Worm (Caenorhabditis elegans) whole organism, L4/young adult: Measurements from ENCODE around the gene atg-18.

ENCODE experiments used
- W03F9.2 ChIP-seq: fragments of 150-350 bp; optimal IDR thresholded peaks from 2 replicates; lab custom pipeline; 2014; ENCODE audit warnings: missing biosample characterization, missing genetic modification characterization
- dao-5 ChIP-seq: sonication (generic microtip); optimal IDR thresholded peaks from 2 replicates; lab custom pipeline; 2016; ENCODE audit warnings: missing genotype, missing genetic modification characterization, moderate library complexity, missing compliant biosample characterization
- him-1 ChIP-seq: sonication (generic microtip); optimal IDR thresholded peaks from 2 replicates; lab custom pipeline; 2016; ENCODE audit warnings: missing genotype, missing genetic modification reagents, missing genetic modification characterization, missing compliant biosample characterization

Gene atg-18

DNA sequence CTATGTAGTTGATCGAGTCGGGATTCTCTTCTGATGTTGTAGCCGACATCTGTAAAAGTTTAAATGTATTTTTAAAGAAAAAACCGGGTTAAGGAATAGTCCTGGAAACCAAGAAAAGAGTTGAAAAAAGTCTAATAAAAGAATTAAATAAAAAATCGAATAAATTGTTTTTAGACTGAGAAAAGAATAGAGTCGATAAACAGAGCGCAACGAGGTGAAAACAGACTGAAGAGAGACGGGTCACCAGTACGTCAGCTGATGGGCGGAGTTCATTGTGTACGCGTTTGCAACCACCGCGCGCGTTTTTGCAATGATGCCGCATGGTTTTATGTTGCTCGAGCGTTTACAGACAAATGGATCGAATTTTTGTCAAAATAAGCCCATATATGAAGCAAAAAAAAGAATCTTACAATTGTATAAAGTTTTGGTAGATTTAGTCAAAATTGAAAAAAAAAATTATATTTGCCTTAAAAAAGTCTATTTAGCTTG is at the start of gene atg-18:
TSS of gene atg-18 (minus strand) at position 51 of the 489 bp plus-strand sequence.
- TF ChIP-seq dao-5 (no peak), him-1 (tag; lab: Kevin White, UChicago) (no peak), W03F9.2 (peak; percentile 47)

DNA sequence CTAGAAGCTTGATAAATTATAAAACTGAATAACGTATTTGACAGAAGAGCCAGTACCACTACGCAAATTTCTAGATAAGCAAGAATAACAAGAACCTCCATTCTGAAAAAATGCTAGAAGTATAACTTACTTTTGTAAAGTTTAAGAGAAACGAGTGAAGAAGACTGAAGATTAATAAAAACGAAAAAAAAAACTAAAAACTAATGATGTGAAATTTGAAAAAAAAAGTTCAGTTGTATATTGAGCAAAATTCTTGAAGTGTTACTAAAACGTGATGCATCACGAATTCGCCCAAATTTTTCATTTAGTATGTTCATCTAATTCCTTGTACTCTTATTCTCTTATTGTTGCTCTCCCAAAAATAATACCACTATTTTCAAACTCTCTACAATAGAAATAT is 46.1 kb upstream of the atg-18 start, which contains the start of gene ZC190.6:
TSS of gene ZC190.6 (minus strand) at position 101 of the 400 bp plus-strand sequence.
- TF ChIP-seq W03F9.2 (no peak), dao-5 (no peak), him-1 (tag; lab: Kevin White, UChicago) (no peak)

DNA sequence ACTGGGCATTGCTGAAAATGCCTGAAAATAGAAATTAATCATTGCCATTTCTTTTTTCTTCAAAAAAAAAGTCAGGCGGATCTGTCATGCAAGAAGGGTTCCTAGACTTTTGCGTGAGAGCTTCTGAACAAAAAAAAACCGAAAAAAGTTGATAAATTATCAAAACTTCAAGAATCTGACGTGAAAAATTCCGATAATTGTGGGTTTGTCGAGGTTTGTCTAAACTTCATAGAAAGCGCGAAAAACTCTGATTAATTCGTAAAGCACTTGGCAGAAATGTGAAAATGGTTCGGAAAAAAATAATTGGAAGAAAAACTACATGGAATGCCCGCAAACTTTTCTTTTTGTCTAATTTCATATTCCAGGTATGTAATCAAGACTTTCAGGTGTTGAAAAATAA is 42.4 kb upstream of the atg-18 start, which contains the start of gene ZC190.5:
TSS of gene ZC190.5 (minus strand) at position 101 of the 400 bp plus-strand sequence.
- TF ChIP-seq dao-5 (no peak), him-1 (tag; lab: Kevin White, UChicago) (no peak)

DNA sequence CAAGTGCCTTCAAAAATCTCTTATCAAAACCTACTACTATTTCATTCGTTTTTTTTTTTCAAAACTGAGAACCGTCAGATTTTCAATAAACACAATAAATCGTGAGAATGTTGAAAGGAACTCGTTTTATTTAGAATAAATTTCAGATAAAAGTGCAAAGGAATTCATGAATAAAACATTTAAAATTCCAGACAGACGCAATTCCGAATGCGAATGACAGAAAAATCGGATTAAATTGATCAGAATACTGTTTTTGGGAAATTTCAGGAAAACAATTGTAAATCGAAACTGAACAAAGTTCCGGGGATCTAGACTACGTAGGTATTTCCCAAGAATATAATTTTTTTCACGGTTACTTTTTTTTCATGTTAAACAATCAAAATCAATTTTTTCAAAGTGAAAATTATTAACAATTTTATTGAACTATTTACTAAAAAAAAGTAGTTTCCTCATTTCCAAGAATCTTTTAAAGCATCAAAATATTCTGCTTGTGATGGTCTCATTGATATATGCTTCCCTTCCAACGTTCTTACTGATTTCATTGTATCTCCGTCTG is 40.5 kb upstream of the atg-18 start:
- TF ChIP-seq dao-5 = no peak
- TF ChIP-seq him-1 (tag; lab: Kevin White, UChicago) = no peak
- TF ChIP-seq W03F9.2 = no peak

DNA sequence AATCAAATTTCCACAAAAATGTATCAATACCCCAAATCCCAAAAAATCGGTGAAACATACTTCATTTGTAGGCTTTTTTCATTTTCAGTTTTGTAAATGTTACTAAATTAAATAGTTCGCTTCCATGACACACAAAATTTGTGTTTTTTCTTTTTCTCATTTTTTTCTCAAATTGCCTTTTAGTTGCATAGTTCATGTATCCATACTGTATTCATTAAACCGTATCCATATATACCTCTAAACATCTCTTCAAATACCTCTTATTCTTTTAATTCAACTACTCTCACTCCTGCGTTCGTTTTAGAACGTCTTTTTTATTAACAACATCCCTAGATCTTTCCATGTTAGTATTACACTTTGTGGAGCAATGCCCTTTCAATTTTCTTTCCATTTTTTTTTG is 39.6 kb upstream of the atg-18 start:
- no peak for TF ChIP-seq dao-5
- TF ChIP-seq him-1 (tag; lab: Kevin White, UChicago) = no peak
- TF ChIP-seq W03F9.2 = no peak

DNA sequence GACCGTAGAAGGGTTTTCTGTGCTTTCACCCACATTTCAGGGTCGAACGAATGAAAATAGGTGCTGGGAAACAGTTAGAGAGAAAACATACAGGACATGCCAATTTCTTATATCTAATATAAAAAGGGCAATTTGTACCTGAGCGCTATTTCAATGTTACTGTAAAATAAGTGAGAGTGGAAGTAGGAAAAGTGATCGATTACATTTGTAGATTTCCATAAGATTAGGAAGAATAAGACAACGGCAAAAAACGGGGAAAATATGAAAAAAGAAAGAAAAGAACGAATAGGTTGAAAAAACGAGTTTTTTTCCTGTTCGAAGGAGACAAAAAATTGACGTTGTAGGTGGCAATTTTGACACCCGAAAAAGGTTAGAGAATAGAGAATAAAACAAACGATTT is 37.1 kb upstream of the atg-18 start:
- TF ChIP-seq W03F9.2 (no peak), him-1 (tag; lab: Kevin White, UChicago) (no peak), dao-5 (no peak)

DNA sequence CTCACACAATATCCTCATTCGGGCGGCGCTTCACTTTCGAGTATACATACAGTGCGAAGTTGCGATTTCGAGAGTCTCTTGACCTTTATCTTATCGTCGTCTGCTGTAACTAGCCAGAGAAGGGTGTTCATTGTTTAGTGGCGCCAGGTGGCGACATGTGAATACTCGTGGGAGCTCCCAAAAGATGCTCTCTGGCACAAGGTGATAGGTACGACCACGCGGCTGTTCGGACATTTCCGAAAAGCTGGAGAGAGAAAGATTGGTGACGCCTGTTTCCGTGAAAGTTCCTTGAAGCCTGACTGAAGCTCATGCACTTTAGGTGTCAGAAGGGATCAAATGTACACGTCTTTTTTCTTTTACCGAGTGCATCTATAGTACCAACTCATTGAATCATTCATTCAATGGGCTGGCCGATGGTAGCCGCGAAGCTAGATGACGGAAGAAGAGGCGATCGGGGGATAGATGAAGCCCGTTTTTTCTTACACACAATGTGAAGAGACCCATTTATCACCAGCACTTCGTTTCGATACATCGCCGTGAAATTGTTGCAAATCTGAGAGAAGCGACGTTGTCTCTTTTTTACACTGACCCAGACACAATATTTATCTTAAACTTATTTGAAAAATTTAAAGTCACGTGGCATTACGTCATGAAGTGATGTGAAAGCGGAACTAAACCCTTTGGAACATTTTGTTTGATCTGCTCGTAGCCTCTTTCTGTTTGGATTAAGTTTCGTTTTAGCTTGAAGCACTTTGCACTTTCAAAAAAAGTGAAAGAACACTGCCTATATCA is 36.3 kb upstream of the atg-18 start:
- TF ChIP-seq W03F9.2 (no peak), dao-5 (no peak), him-1 (tag; lab: Kevin White, UChicago) (no peak)

DNA sequence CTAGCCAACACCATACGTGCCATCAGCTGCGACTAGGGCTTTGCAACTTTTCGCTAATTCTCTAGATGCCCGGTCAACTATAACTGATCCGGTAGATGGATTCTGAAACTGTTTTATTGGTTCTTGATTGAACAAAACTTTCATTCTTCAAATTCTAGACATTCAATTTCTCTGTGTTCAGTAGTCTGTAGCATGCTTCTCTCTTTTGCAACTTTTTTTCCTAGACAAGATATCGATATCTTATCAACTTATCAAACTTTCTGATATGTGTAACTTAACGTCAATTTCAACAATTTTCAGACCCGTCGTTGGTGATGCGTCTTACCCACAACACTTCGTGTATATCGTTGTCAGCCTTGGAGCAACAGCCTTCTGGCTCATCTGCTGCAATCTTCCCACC is 34.6 kb upstream of the atg-18 start, which contains the start of gene ZC190.4:
TSS of gene ZC190.4 (plus strand) at position 301 of the 400 bp plus-strand sequence.
- TF ChIP-seq W03F9.2 (no peak), him-1 (tag; lab: Kevin White, UChicago) (no peak), dao-5 (no peak)

DNA sequence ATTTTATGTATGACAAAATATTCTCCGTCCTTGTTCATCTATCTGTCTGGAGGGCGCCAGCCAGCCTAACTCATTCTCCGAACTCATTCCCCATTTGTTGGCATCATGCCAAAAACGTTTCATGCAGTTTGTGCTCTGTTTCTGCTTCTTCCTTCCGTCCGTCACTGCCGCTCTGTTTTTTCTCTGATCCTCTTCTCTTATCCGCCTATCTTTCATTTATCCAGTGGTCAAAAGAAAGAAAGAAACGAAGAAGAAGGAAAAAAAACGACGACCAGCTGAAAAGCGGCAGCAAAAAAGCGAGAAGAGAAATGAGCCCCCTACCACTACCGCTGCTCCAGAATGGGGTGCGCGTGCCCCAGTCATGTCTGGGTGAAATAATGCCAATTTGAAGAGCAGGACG is 31.9 kb upstream of the atg-18 start:
- TF ChIP-seq him-1 (tag; lab: Kevin White, UChicago) = no peak

DNA sequence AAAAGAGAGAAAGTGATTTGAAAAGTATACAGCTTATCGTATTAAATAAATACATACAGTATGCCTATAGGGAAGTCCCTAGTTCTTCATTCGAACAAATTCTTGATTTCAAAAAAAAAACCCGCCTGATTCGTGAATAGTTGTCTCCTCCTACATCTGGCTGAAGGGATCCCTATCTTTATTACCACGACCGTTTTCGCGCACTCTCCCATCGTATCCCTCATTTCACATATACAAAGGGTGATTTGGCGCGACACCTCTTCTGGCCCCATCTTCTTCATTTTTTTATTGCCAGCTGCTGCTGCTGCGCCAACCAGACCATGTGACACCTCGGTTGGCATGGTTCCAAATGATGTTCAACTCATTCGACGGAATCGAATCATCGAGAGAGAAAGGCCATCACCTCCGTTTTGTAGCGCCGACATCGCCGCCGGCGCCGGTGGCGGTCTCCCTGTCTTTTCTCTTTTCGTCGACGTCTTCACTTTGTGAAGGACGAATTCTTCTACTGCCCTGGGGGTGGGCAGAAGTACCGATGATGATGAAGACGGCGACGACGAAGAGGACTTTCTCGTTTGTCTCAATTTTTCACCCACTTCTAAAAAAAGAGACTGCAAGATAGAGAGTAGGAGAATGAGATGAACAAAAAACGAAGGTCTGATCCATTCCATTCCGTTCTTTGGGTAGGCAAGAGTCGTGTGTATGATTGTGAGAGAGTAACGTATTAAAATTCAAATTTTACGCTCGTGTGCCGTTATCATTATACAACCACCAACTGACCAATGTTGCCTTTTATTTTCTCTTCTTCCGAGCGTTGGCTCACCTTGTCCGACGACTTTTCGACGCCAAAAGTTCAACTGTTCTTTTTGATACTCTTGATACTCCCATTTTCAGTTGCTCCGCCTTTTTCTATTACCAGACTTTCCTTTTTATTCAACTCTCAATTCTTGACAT is 31.2 kb upstream of the atg-18 start:
- TF ChIP-seq him-1 (tag; lab: Kevin White, UChicago) (no peak), W03F9.2 (no peak), dao-5 (no peak)

DNA sequence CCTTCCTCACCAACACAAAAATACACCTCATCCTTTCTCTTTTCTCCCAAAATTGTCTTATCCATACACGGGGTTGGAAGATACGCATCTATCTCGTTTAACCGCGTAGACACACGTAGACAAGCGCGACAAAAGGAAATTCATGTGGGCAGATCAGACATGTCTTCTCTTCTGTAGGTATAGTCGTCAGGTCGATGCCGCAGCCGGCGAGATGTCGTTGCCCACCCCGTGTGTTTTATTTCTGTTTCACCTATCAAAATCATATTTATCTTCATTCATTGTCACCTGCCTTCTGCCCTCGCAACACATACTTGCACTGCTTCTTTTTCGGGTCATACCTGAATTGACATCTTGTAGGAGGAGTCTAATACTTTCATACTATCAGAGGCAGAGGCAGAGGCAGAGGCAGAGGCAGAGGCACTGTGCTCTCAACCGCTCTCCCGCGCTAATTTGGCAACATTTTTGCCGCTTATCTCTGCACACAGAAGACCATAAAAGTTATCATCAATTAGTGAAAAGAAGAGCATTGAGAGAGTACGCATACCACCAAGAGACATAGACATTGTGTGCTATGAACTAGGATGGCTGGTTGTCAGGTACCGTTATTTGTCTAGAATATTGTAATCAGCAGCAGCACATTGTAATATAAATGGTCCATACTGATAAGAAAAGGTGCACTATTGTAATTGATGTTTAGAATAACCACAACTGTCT is 30.3 kb upstream of the atg-18 start:
- TF ChIP-seq dao-5 (no peak), W03F9.2 (no peak), him-1 (tag; lab: Kevin White, UChicago) (no peak)

DNA sequence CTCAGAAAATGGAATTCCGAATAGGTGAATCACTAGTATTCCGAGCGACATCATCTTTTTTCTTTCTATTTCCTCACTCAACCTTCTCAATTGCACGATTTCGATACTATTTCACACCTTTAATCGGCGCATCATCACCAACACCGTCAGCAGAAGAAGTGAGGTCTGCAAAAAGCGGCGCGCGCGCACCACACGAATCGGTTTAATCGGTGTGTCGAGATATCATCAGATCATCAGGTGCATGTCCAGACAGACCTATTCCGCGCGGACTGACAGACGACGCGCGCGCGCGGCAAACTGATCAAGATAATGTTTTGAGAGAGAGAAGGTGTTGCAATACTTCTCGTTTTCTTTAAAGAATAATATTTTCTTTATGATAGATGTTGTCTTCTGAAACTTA is 29.3 kb upstream of the atg-18 start:
- no peak for TF ChIP-seq dao-5
- no peak for TF ChIP-seq him-1 (tag; lab: Kevin White, UChicago)
- TF ChIP-seq W03F9.2 = no peak

DNA sequence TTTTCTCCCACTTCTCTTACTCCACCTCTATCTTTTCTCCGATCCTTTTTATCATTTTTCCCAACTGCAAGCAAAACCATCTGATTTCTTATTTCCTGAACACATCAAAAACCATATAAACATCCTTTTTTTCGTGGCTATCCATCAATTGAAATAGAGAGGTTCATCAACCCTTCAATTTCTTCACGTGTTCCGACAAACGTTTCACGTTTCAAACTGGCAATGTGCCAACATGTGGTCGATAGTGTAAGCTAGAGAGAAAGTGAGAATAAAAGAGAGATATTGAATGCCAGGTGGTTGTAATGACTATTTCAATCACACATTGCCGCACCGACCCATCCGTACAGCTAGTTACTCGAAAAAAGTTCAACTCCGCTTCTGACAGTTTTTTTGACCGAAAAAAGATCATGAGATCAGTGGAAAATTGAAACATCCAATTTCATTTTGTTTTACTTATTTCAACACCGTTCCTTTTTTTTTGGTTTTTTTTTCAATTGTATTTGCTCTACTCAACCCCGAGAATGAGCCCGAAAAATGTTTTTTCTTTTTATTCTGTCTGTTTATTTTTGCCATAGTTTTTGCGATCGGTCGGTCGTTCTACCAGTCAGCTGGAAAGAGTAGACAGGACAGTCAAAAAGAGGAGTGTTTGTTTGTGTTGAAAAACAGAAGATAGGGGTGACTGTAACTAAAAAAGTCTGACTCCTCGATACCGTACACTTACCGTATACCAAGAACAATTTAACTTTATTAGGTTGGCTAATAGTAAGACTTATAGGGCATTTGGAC is 27.6 kb upstream of the atg-18 start:
- TF ChIP-seq him-1 (tag; lab: Kevin White, UChicago) = no peak
- no peak for TF ChIP-seq W03F9.2
- no peak for TF ChIP-seq dao-5
